Fruit fly (Drosophila melanogaster): ENCODE data around the gene CG2336.

Gene CG2336

dm6 chr3R:6608814-6609213 is 28.2 kb downstream of the CG2336 start, which contains the start of gene glob2:
glob2 (minus strand) TSS chr3R:6608914.
- TF ChIP-seq CG6854 (GFP tag; optimal IDR thresholded peaks at IDR 0.05) (no peak), acj6 (GFP tag; optimal IDR thresholded peaks at IDR 0.05) (no peak), Sox15 (GFP tag; optimal IDR thresholded peaks at IDR 0.05) (no peak), Lpt (GFP tag; optimal IDR thresholded peaks at IDR 0.05) (no peak), Smox (GFP tag; optimal IDR thresholded peaks at IDR 0.05) (no peak), Sox102F (GFP tag; optimal IDR thresholded peaks at IDR 0.05) (no peak), CG11902 (GFP tag; optimal IDR thresholded peaks at IDR 0.05) (no peak), CG34406 (GFP tag; optimal IDR thresholded peaks at IDR 0.05) (no peak), fd59A (GFP tag; optimal IDR thresholded peaks at IDR 0.05) (no peak), Eip75B (GFP tag; optimal IDR thresholded peaks at IDR 0.05) (no peak), CG9139 (GFP tag; optimal IDR thresholded peaks at IDR 0.05) (no peak), svp (GFP tag) (no peak), salr (GFP tag; optimal IDR thresholded peaks at IDR 0.05) (no peak), Eip93F (GFP tag; optimal IDR thresholded peaks at IDR 0.05) (no peak), CG3919 (GFP tag; optimal IDR thresholded peaks at IDR 0.05) (no peak), CG6163 (GFP tag; IDR thresholded peaks at IDR 0.05) (no peak), dsx (GFP tag; optimal IDR thresholded peaks at IDR 0.05; ENCODE audit: poor library complexity, severe bottlenecking) (no peak), CG32006 (GFP tag; optimal IDR thresholded peaks at IDR 0.05) (no peak)

DNA sequence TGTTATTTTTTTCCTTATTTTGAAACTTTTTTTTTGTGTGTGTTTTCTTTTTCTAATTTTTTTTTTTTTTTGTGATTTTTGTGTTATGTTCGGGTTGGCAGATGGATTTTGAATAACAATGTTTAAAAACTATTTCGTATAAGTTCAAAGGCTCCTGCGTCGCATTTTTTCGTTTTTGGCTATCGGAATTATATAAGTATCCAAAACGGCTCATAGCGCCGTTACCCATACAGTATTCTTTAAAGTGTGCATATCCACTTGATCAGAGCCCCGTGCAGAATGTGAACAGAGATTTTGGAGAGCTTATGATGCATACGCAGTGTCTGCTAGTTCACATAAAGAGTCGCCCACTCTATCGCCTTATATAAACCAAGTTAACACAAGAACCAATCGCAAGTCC is 47.2 kb downstream of the CG2336 start, which contains the start of gene sowi:
Gene sowi, minus strand, starts transcription at position 101 of the 400 bp plus-strand sequence.
- TF ChIP-seq CG3919 (GFP tag; optimal IDR thresholded peaks at IDR 0.05) (no peak), CG11902 (GFP tag; optimal IDR thresholded peaks at IDR 0.05) (no peak), dsx (GFP tag; optimal IDR thresholded peaks at IDR 0.05; ENCODE audit: poor library complexity, severe bottlenecking) (no peak), pdm3 (GFP tag; optimal IDR thresholded peaks at IDR 0.05) (no peak), CG10669 (GFP tag; optimal IDR thresholded peaks at IDR 0.05) (no peak), fd85E (GFP tag; optimal IDR thresholded peaks at IDR 0.05) (no peak), CG31627 (GFP tag; optimal IDR thresholded peaks at IDR 0.05) (no peak), lz (GFP tag; optimal IDR thresholded peaks at IDR 0.05) (no peak), Blimp-1 (GFP tag; optimal IDR thresholded peaks at IDR 0.05) (no peak), net (GFP tag; optimal IDR thresholded peaks at IDR 0.05) (no peak), CG8632 (GFP tag; optimal IDR thresholded peaks at IDR 0.05) (no peak)

dm6 chr3R:6629221-6629620 is 48.6 kb downstream of the CG2336 start, which contains the start of gene CG15177:
CG15177 (minus strand) TSS chr3R:6629321.
- no peak for TF ChIP-seq CG6854 (GFP tag; optimal IDR thresholded peaks at IDR 0.05)
- no peak for TF ChIP-seq CG6808 (GFP tag; optimal IDR thresholded peaks at IDR 0.05)
- TF ChIP-seq topi (GFP tag; optimal IDR thresholded peaks at IDR 0.05), result no peak
- no peak for TF ChIP-seq CG34406 (GFP tag; optimal IDR thresholded peaks at IDR 0.05)
- TF ChIP-seq CG9139 (GFP tag; optimal IDR thresholded peaks at IDR 0.05), result no peak
- TF ChIP-seq Sox102F (GFP tag; optimal IDR thresholded peaks at IDR 0.05), result no peak
- TF ChIP-seq CG10669 (GFP tag; optimal IDR thresholded peaks at IDR 0.05), result no peak
- TF ChIP-seq CG32006 (GFP tag; optimal IDR thresholded peaks at IDR 0.05), result no peak
- no peak for TF ChIP-seq Eip75B (GFP tag; optimal IDR thresholded peaks at IDR 0.05)
- TF ChIP-seq vri (GFP tag; optimal IDR thresholded peaks at IDR 0.05), result no peak
- TF ChIP-seq CG1621 (tag; optimal IDR thresholded peaks at IDR 0.05), result no peak
- TF ChIP-seq Ets21C (GFP tag; optimal IDR thresholded peaks at IDR 0.05), result no peak
- TF ChIP-seq Sox14 (GFP tag; optimal IDR thresholded peaks at IDR 0.05), result no peak
- no peak for TF ChIP-seq CG31627 (GFP tag; optimal IDR thresholded peaks at IDR 0.05)

DNA sequence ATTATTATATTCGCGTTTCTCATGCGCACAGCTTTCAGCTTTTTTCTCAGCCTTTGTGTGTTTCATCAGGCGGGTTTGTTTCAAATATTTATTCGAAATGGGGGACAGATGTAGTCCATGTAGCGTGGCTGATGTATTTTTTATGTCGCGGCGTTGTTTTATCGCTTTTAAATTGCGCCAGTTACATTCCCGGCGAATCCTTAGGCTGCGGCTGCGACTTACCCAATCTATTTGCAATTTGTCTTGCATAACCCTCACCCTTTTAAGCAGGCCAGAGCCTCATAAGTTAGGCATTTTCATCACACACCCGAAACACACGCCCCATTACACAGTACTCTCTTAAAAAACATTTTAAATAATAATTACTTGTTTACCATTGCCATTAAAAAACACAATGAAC is 49.3 kb downstream of the CG2336 start, which contains the start of gene sunz:
Gene sunz, plus strand, starts transcription at position 301 of the 400 bp plus-strand sequence.
- TF ChIP-seq esn (GFP tag; optimal IDR thresholded peaks at IDR 0.05) (no peak), achi (GFP tag; optimal IDR thresholded peaks at IDR 0.05) (no peak), Ets96B (tag; optimal IDR thresholded peaks at IDR 0.05) (no peak), CG4318 (GFP tag; optimal IDR thresholded peaks at IDR 0.05) (no peak), CG6854 (GFP tag; optimal IDR thresholded peaks at IDR 0.05) (no peak), ss (GFP tag; optimal IDR thresholded peaks at IDR 0.05) (no peak), acj6 (GFP tag; optimal IDR thresholded peaks at IDR 0.05) (no peak), CG7368 (GFP tag; optimal IDR thresholded peaks at IDR 0.05) (no peak), CG16779 (tag; optimal IDR thresholded peaks at IDR 0.05) (no peak), OdsH (GFP tag; optimal IDR thresholded peaks at IDR 0.05) (no peak), CG34406 (GFP tag; optimal IDR thresholded peaks at IDR 0.05) (no peak), Sox102F (GFP tag; optimal IDR thresholded peaks at IDR 0.05) (no peak), CG15336 (GFP tag; IDR thresholded peaks at IDR 0.05) (no peak), Hr4 (GFP tag; optimal IDR thresholded peaks at IDR 0.05) (no peak), topi (GFP tag; optimal IDR thresholded peaks at IDR 0.05) (no peak), svp (GFP tag) (no peak), CG11762 (GFP tag; optimal IDR thresholded peaks at IDR 0.05; ENCODE audit: insufficient read depth) (no peak), dsx (GFP tag; optimal IDR thresholded peaks at IDR 0.05; ENCODE audit: poor library complexity, severe bottlenecking) (no peak)
